Fruit fly (Drosophila melanogaster): Measurements from ENCODE around the gene polybromo.

DNA sequence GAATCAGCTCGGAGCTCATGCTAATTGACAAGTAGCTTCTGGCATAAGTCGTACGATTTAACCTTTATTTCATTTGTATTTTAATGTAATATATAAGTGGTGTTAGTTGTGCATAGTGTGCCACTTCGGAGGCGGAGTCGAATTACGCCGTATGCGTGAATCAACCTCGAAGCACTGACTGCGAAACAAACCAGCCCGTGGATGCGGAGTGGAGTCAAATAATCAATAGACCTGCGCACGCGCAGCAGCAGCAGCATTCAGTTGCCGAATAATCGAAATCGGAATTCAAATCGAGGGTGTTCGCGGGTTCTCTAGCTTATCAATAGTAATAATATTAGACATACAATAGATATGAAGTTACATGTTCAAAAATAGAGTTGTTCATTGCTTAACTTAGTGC, 23.2 kb upstream of the polybromo start, which contains the start of gene RabX4:
- no peak for TF ChIP-seq lola (GFP tag; optimal IDR thresholded peaks at IDR 0.05)
- no peak for TF ChIP-seq br (GFP tag; optimal IDR thresholded peaks at IDR 0.05)
- TF ChIP-seq Myc (optimal IDR thresholded peaks at IDR 0.05) = no peak
- no peak for TF ChIP-seq jim (GFP tag; optimal IDR thresholded peaks at IDR 0.05)
- TF ChIP-seq fru (GFP tag; optimal IDR thresholded peaks at IDR 0.05) = no peak
- no peak for TF ChIP-seq GATAd (GFP tag; optimal IDR thresholded peaks at IDR 0.05)
- TF ChIP-seq woc (GFP tag; optimal IDR thresholded peaks at IDR 0.05) = no peak
- TF ChIP-seq usp (GFP tag; optimal IDR thresholded peaks at IDR 0.05) = no peak
- TF ChIP-seq N (GFP tag; optimal IDR thresholded peaks at IDR 0.05) = no peak
- TF ChIP-seq Abd-B (GFP tag; optimal IDR thresholded peaks at IDR 0.05) = no peak
